Fruit fly (Drosophila melanogaster) whole organism, embryonic: ENCODE measurements around the gene CG9673.

Experiments
- Adf1 ChIP-seq: fragments of 200-800 bp; sonication (Bioruptor generic); IDR thresholded peaks from 2 replicates; pipeline ENCODE4 v1.3.6; 2022; ENCODE audit warnings: missing biosample characterization, missing genetic modification characterization
- B-H1 ChIP-seq: fragments of 200-800 bp; sonication (Bioruptor generic); IDR thresholded peaks from 3 replicates; pipeline ENCODE4 v1.3.6; 2022; ENCODE audit warnings: missing biosample characterization, missing genetic modification characterization
- CG10267 ChIP-seq: fragments of 200-800 bp; sonication (Bioruptor generic); optimal IDR thresholded peaks from 2 replicates; lab custom pipeline; 2018; ENCODE audit warnings: missing biosample characterization, mild to moderate bottlenecking, missing genetic modification characterization, moderate library complexity
- CG10366 ChIP-seq: fragments of 200-800 bp; sonication (Bioruptor generic); IDR thresholded peaks from 2 replicates; pipeline ENCODE4 v1.3.6; 2022; ENCODE audit warnings: missing biosample characterization, missing genetic modification characterization
- CG11560 ChIP-seq: fragments of 200-800 bp; sonication (Bioruptor generic); IDR thresholded peaks from 3 replicates; pipeline ENCODE4 v1.3.6; 2022; ENCODE audit warnings: missing biosample characterization, missing genetic modification characterization
- CG11723 ChIP-seq: fragments of 200-800 bp; sonication (Bioruptor generic); optimal IDR thresholded peaks from 2 replicates; lab custom pipeline; 2017; ENCODE audit warnings: missing biosample characterization, mild to moderate bottlenecking, missing genetic modification characterization
- CG12155 ChIP-seq: fragments of 200-800 bp; sonication (Bioruptor generic); optimal IDR thresholded peaks from 3 replicates; lab custom pipeline; 2016; ENCODE audit warnings: missing biosample characterization, missing genetic modification characterization
- CG12219 ChIP-seq: fragments of 200-800 bp; sonication (Bioruptor generic); optimal IDR thresholded peaks from 3 replicates; lab custom pipeline; 2018; ENCODE audit warnings: missing biosample characterization, mild to moderate bottlenecking, missing genetic modification characterization
- CG12299 ChIP-seq: fragments of 200-800 bp; sonication (Bioruptor generic); optimal IDR thresholded peaks from 2 replicates; lab custom pipeline; 2018; ENCODE audit warnings: missing biosample characterization, mild to moderate bottlenecking, missing genetic modification characterization
- CG12391 ChIP-seq: fragments of 200-800 bp; sonication (Bioruptor generic); optimal IDR thresholded peaks from 3 replicates; lab custom pipeline; 2018; ENCODE audit warnings: missing biosample characterization, mild to moderate bottlenecking, missing genetic modification characterization, moderate library complexity
- CG12942 ChIP-seq: fragments of 200-800 bp; sonication (Bioruptor generic); optimal IDR thresholded peaks from 3 replicates; lab custom pipeline; 2016; ENCODE audit warnings: missing biosample characterization, missing genetic modification characterization
- CG14710 ChIP-seq: fragments of 200-800 bp; sonication (Bioruptor generic); optimal IDR thresholded peaks from 3 replicates; lab custom pipeline; 2019; ENCODE audit warnings: missing biosample characterization, mild to moderate bottlenecking, missing genetic modification characterization, moderate library complexity
- CG15011 ChIP-seq: fragments of 200-800 bp; sonication (Bioruptor generic); optimal IDR thresholded peaks from 3 replicates; lab custom pipeline; 2018; ENCODE audit warnings: missing biosample characterization, mild to moderate bottlenecking, missing genetic modification characterization
- CG1647 ChIP-seq: fragments of 200-800 bp; sonication (Bioruptor generic); optimal IDR thresholded peaks from 3 replicates; lab custom pipeline; 2016; ENCODE audit warnings: missing biosample characterization, missing genetic modification characterization
- CG16779 ChIP-seq: fragments of 200-800 bp; sonication (Bioruptor generic); IDR thresholded peaks from 2 replicates; pipeline ENCODE4 v1.3.6; 2022; ENCODE audit warnings: missing biosample characterization, missing genetic modification characterization
- CG17829 ChIP-seq: fragments of 200-800 bp; optimal IDR thresholded peaks from 2 replicates; lab custom pipeline; 2019; ENCODE audit warnings: missing biosample characterization, mild to moderate bottlenecking, missing genetic modification characterization, moderate library complexity
- CG2199 ChIP-seq: fragments of 200-800 bp; sonication (Bioruptor generic); IDR thresholded peaks from 3 replicates; pipeline ENCODE4 v1.3.6; 2022; ENCODE audit warnings: missing biosample characterization, missing genetic modification characterization
- CG31365 ChIP-seq: fragments of 200-800 bp; sonication (Bioruptor generic); optimal IDR thresholded peaks from 2 replicates; lab custom pipeline; 2018; ENCODE audit warnings: missing biosample characterization, mild to moderate bottlenecking, missing genetic modification characterization
- CG4404 ChIP-seq: fragments of 200-800 bp; sonication (Bioruptor generic); IDR thresholded peaks from 2 replicates; pipeline ENCODE4 v1.3.6; 2022; ENCODE audit warnings: missing biosample characterization, missing genetic modification characterization
- CG6654 ChIP-seq: fragments of 200-800 bp; sonication (Bioruptor generic); optimal IDR thresholded peaks from 2 replicates; lab custom pipeline; 2017; ENCODE audit warnings: missing biosample characterization, mild to moderate bottlenecking, missing genetic modification characterization
- CG7987 ChIP-seq: fragments of 200-800 bp; sonication (Bioruptor generic); optimal IDR thresholded peaks from 2 replicates; lab custom pipeline; 2018; ENCODE audit warnings: missing biosample characterization, mild to moderate bottlenecking, missing genetic modification characterization, moderate library complexity
- Camta ChIP-seq: fragments of 200-800 bp; sonication (Bioruptor generic); optimal IDR thresholded peaks from 2 replicates; lab custom pipeline; 2016; ENCODE audit warnings: missing biosample characterization, missing genetic modification characterization
- CkIIα-i1 ChIP-seq: fragments of 200-800 bp; sonication (Bioruptor generic); IDR thresholded peaks from 2 replicates; pipeline ENCODE4 v1.3.6; 2022; ENCODE audit warnings: missing biosample characterization, missing genetic modification characterization
- D19A ChIP-seq: fragments of 200-800 bp; optimal IDR thresholded peaks from 3 replicates; lab custom pipeline; 2019; ENCODE audit warnings: missing biosample characterization, mild to moderate bottlenecking, missing genetic modification characterization, moderate library complexity
- Dek ChIP-seq: fragments of 200-800 bp; sonication (Bioruptor generic); optimal IDR thresholded peaks from 3 replicates; lab custom pipeline; 2019; ENCODE audit warnings: missing biosample characterization, mild to moderate bottlenecking, missing genetic modification characterization, moderate library complexity
- Dip3 ChIP-seq: fragments of 200-800 bp; sonication (Bioruptor generic); optimal IDR thresholded peaks from 3 replicates; lab custom pipeline; 2016; ENCODE audit warnings: missing biosample characterization, missing genetic modification characterization
- HLHmδ ChIP-seq: fragments of 200-800 bp; sonication (Bioruptor generic); optimal IDR thresholded peaks from 2 replicates; lab custom pipeline; 2018; ENCODE audit warnings: missing biosample characterization, mild to moderate bottlenecking, missing genetic modification characterization, moderate library complexity
- Hey ChIP-seq: fragments of 200-800 bp; sonication (Bioruptor generic); optimal IDR thresholded peaks from 3 replicates; lab custom pipeline; 2018; ENCODE audit warnings: missing biosample characterization, mild to moderate bottlenecking, missing genetic modification characterization
- MESR4 ChIP-seq: fragments of 200-800 bp; sonication (Bioruptor generic); optimal IDR thresholded peaks from 2 replicates; lab custom pipeline; 2018; ENCODE audit warnings: missing biosample characterization, mild to moderate bottlenecking, missing genetic modification characterization, moderate library complexity
- MTF-1 ChIP-seq: fragments of 200-800 bp; sonication (Bioruptor generic); optimal IDR thresholded peaks from 2 replicates; lab custom pipeline; 2018; ENCODE audit warnings: missing biosample characterization, mild to moderate bottlenecking, missing genetic modification characterization, borderline replicate concordance
- Oli ChIP-seq: fragments of 200-800 bp; sonication (Bioruptor generic); optimal IDR thresholded peaks from 2 replicates; lab custom pipeline; 2018; ENCODE audit warnings: missing biosample characterization, mild to moderate bottlenecking, missing genetic modification characterization, moderate library complexity
- Side ChIP-seq: fragments of 200-800 bp; sonication (Bioruptor generic); optimal IDR thresholded peaks from 2 replicates; lab custom pipeline; 2016; ENCODE audit warnings: missing biosample characterization, missing genetic modification characterization
- amos ChIP-seq: fragments of 200-800 bp; sonication (Bioruptor generic); IDR thresholded peaks from 2 replicates; pipeline ENCODE4 v1.3.6; 2022; ENCODE audit warnings: missing biosample characterization, missing genetic modification characterization; ENCODE audit not compliant: partially characterized antibody
- ara ChIP-seq: fragments of 200-800 bp; sonication (Bioruptor generic); IDR thresholded peaks from 2 replicates; pipeline ENCODE4 v1.3.6; 2022; ENCODE audit warnings: missing biosample characterization, missing genetic modification characterization
- ato ChIP-seq: fragments of 200-800 bp; sonication (Bioruptor generic); IDR thresholded peaks from 2 replicates; pipeline ENCODE4 v1.3.6; 2022; ENCODE audit warnings: missing biosample characterization, missing genetic modification characterization; ENCODE audit not compliant: partially characterized antibody
- bsh ChIP-seq, 2 experiments: fragments of 200-800 bp; sonication (Bioruptor generic); optimal IDR thresholded peaks; 2 replicates each; lab custom pipeline; 2017 to 2018; ENCODE audit warnings: mild to moderate bottlenecking in 2 of 2, missing biosample characterization in 2 of 2, missing genetic modification characterization in 2 of 2, moderate library complexity in 1 of 2
- cato ChIP-seq: fragments of 200-800 bp; sonication (Bioruptor generic); optimal IDR thresholded peaks from 2 replicates; lab custom pipeline; 2016; ENCODE audit warnings: missing biosample characterization, missing genetic modification characterization, borderline replicate concordance
- chm ChIP-seq: fragments of 200-800 bp; sonication (Bioruptor generic); IDR thresholded peaks from 2 replicates; pipeline ENCODE4 v1.3.6; 2022; ENCODE audit warnings: missing biosample characterization, missing genetic modification characterization
- crp ChIP-seq, 2 experiments: fragments of 200-800 bp; sonication (Bioruptor generic); optimal IDR thresholded peaks; 2 replicates in 1 of 2; 3 replicates in 1 of 2; lab custom pipeline; 2017; ENCODE audit warnings: missing biosample characterization in 2 of 2, missing genetic modification characterization in 2 of 2, mild to moderate bottlenecking in 1 of 2, moderate library complexity in 1 of 2
- dmrt99B ChIP-seq: fragments of 200-800 bp; sonication (Bioruptor generic); optimal IDR thresholded peaks from 2 replicates; lab custom pipeline; 2018; ENCODE audit warnings: missing biosample characterization, mild to moderate bottlenecking, missing genetic modification characterization, moderate library complexity
- eve ChIP-seq, 2 experiments: fragments of >200 bp; optimal IDR thresholded peaks; 2 replicates each; lab custom pipeline; 2017; ENCODE audit warnings: missing biosample characterization in 2 of 2, missing genetic modification characterization in 2 of 2
- fu2 ChIP-seq: fragments of 200-800 bp; sonication (Bioruptor generic); optimal IDR thresholded peaks from 2 replicates; lab custom pipeline; 2016; ENCODE audit warnings: missing biosample characterization, missing genetic modification characterization
- gcm ChIP-seq: fragments of 200-800 bp; sonication (Bioruptor generic); optimal IDR thresholded peaks from 2 replicates; lab custom pipeline; 2019; ENCODE audit warnings: missing biosample characterization, mild to moderate bottlenecking, missing genetic modification characterization, moderate library complexity
- h ChIP-seq: fragments of >200 bp; optimal IDR thresholded peaks from 2 replicates; lab custom pipeline; 2017
- ham ChIP-seq: fragments of 200-800 bp; sonication (Bioruptor generic); IDR thresholded peaks from 2 replicates; pipeline ENCODE4 v1.3.6; 2022; ENCODE audit warnings: missing biosample characterization, missing genetic modification characterization
- lov ChIP-seq, 2 experiments: fragments of 200-800 bp in 1 of 2; fragments of >200 bp in 1 of 2; sonication (Bioruptor generic) in 1 of 2; IDR thresholded peaks in 1 of 2; optimal IDR thresholded peaks in 1 of 2; 2 replicates in 1 of 2; 3 replicates in 1 of 2; pipeline versions ENCODE4 v1.3.6 to Lab custom; 2017 to 2022; ENCODE audit warnings: missing biosample characterization in 1 of 2, missing genetic modification characterization in 1 of 2
- pfk ChIP-seq: fragments of 200-800 bp; sonication (Bioruptor generic); optimal IDR thresholded peaks from 2 replicates; lab custom pipeline; 2018; ENCODE audit warnings: missing biosample characterization, mild to moderate bottlenecking, missing genetic modification characterization, moderate library complexity
- psq ChIP-seq: fragments of 200-800 bp; sonication (Bioruptor generic); optimal IDR thresholded peaks from 2 replicates; lab custom pipeline; 2017; ENCODE audit warnings: missing biosample characterization, missing genetic modification characterization
- pum ChIP-seq: fragments of 200-800 bp; sonication (Bioruptor generic); optimal IDR thresholded peaks from 2 replicates; lab custom pipeline; 2016; ENCODE audit warnings: missing biosample characterization, missing genetic modification characterization
- sna ChIP-seq: fragments of 200-800 bp; sonication (Bioruptor generic); IDR thresholded peaks from 2 replicates; pipeline ENCODE4 v1.3.6; 2022; ENCODE audit warnings: missing biosample characterization, missing genetic modification characterization; ENCODE audit not compliant: partially characterized antibody
- sr ChIP-seq: fragments of 200-800 bp; sonication (Bioruptor generic); IDR thresholded peaks from 3 replicates; pipeline ENCODE4 v1.3.6; 2022; ENCODE audit warnings: missing biosample characterization, missing genetic modification characterization

Gene CG9673

dm6 chrX:16683765-16684164 lies 19.9 kb downstream of the CG9673 start, which contains the start of gene Axs (continued):
- no peak for TF ChIP-seq ara
- peak; percentile 77 for TF ChIP-seq amos (GFP tag; lab: Robert Waterston, UW)
- TF ChIP-seq CG10366 = no peak
- no peak for TF ChIP-seq pfk (GFP tag; lab: Kevin White, UChicago)
- TF ChIP-seq MESR4 (GFP tag; lab: Kevin White, UChicago) = peak; percentile 15
- peak; percentile 13; the same call in 1 of the 3 replicates for TF ChIP-seq CG2199 (GFP tag; lab: Robert Waterston, UW)
- TF ChIP-seq Side (GFP tag; lab: Kevin White, UChicago) = no peak
- TF ChIP-seq CG12155 (GFP tag; lab: Kevin White, UChicago) = peak; percentile 99
- peak; percentile 9 for TF ChIP-seq pum
- no peak for TF ChIP-seq CG11560
- TF ChIP-seq gcm (GFP tag; lab: Kevin White, UChicago) = no peak
- TF ChIP-seq Camta (GFP tag; lab: Kevin White, UChicago) = no peak
- peak; percentile 69 for TF ChIP-seq ato (GFP tag; lab: Robert Waterston, UW)
- no peak for TF ChIP-seq CG1647 (GFP tag; lab: Kevin White, UChicago)
- no peak for TF ChIP-seq ham
- no peak for TF ChIP-seq CG12942 (GFP tag; lab: Kevin White, UChicago)
- no peak for TF ChIP-seq chm (GFP tag; lab: Robert Waterston, UW)
- peak; percentile 33 for TF ChIP-seq CG12391 (tag; lab: Kevin White, UChicago)
- no peak for TF ChIP-seq fu2 (GFP tag; lab: Kevin White, UChicago)
- no peak for TF ChIP-seq CG15011 (GFP tag; lab: Kevin White, UChicago)
- no peak for TF ChIP-seq psq (GFP tag; lab: Kevin White, UChicago)
- no peak for TF ChIP-seq lov (optimal IDR thresholded peaks at IDR 0.05; lab: Kevin White, UChicago)
- no peak for TF ChIP-seq lov (GFP tag; IDR thresholded peaks at IDR 0.05; lab: Robert Waterston, UW)
- no peak for TF ChIP-seq B-H1
- no peak for TF ChIP-seq eve (GFP tag; optimal IDR thresholded peaks at IDR 0.05; lab: Kevin White, UChicago)
- TF ChIP-seq D19A (tag; lab: Kevin White, UChicago) = no peak
- peak; percentile 38 for TF ChIP-seq CG14710 (tag; lab: Kevin White, UChicago)
- no peak for TF ChIP-seq CG16779 (GFP tag; lab: Robert Waterston, UW)
- TF ChIP-seq Dek (tag; lab: Kevin White, UChicago) = peak; percentile 28
- no peak for TF ChIP-seq CG11723 (GFP tag; lab: Kevin White, UChicago)
- TF ChIP-seq CG6654 = no peak
- no peak for TF ChIP-seq CG4404 (GFP tag; lab: Robert Waterston, UW)
- no peak for TF ChIP-seq cato
- peak; percentile 41 for TF ChIP-seq CG10267 (tag; lab: Kevin White, UChicago)
- TF ChIP-seq sr (GFP tag; lab: Robert Waterston, UW) = no peak
- TF ChIP-seq Adf1 (GFP tag; lab: Robert Waterston, UW) = no peak
- TF ChIP-seq MTF-1 = peak; percentile 19
- no peak for TF ChIP-seq CG12219 (GFP tag; lab: Kevin White, UChicago)
- TF ChIP-seq HLHmδ = no peak
- no peak for TF ChIP-seq CG12299 (tag; lab: Kevin White, UChicago)
- TF ChIP-seq CkIIα-i1 = no peak
- no peak for TF ChIP-seq CG7987 (GFP tag; lab: Kevin White, UChicago)
- no peak for TF ChIP-seq bsh (GFP tag; optimal IDR thresholded peaks at IDR 0.05; lab: Kevin White, UChicago)
- no peak for TF ChIP-seq Hey (tag; lab: Kevin White, UChicago)
- peak in 1 of 2 experiments; percentile 32 for TF ChIP-seq crp (GFP tag; optimal IDR thresholded peaks at IDR 0.05; lab: Kevin White, UChicago)
- no peak for TF ChIP-seq Dip3
- TF ChIP-seq CG17829 (tag; lab: Kevin White, UChicago) = no peak
- peak; percentile 97 for TF ChIP-seq CG31365 (tag; lab: Kevin White, UChicago)
- TF ChIP-seq h = no peak
- TF ChIP-seq sna (GFP tag; lab: Robert Waterston, UW) = peak; percentile 55
- no peak for TF ChIP-seq dmrt99B (tag; lab: Kevin White, UChicago)
- no peak for TF ChIP-seq Oli (tag; lab: Kevin White, UChicago)
